Worm (Caenorhabditis elegans): Measurements from ENCODE around the gene T01C4.8.

DNA sequence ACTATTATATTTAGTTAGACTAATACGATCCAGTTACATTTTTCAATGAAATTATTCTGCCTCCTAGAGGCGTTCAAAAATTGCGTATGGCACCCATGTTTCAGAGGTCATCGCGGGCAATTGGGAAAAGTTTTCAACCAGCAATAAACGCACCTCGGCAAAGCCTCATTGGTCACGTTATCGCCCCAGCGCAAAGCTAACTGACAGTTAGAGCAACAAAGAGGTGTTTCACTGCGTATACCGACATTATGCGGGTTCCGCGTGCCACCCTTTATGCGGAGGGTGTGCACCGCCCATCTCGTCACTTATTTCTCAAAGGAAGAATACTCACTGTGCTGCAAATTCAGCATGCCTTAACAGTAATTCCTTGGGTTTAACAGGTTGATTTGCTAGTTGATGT lies 13.3 kb upstream of the T01C4.8 start:
- TF ChIP-seq him-1 (tag; optimal IDR thresholded peaks at IDR 0.05): no peak
- TF ChIP-seq dao-5 (tag; optimal IDR thresholded peaks at IDR 0.05): no peak

Data from whole organism, L4/young adult.